Fruit fly (Drosophila melanogaster) whole organism, adult: Measurements from ENCODE around the gene Twdlalpha.

Experiments
- CG11617 ChIP-seq: fragments of 200-800 bp; sonication (Bioruptor generic); optimal IDR thresholded peaks from 2 replicates; lab custom pipeline; 2017; ENCODE audit warnings: mild to moderate bottlenecking, missing biosample characterization, missing genetic modification reagents, missing genetic modification characterization
- CG12768 ChIP-seq: fragments of 200-800 bp; sonication (Bioruptor generic); optimal IDR thresholded peaks from 2 replicates; lab custom pipeline; 2017; ENCODE audit warnings: missing biosample characterization, missing genetic modification characterization, mild to moderate bottlenecking, moderate library complexity, missing genetic modification reagents
- CG14711 ChIP-seq: fragments of 200-800 bp; sonication (Bioruptor generic); optimal IDR thresholded peaks from 2 replicates; lab custom pipeline; 2018; ENCODE audit warnings: missing biosample characterization, mild to moderate bottlenecking, missing genetic modification characterization, moderate library complexity
- CG1620 ChIP-seq: fragments of 200-800 bp; sonication (Bioruptor generic); optimal IDR thresholded peaks from 2 replicates; lab custom pipeline; 2016; ENCODE audit warnings: missing biosample characterization, missing genetic modification characterization
- CG33017 ChIP-seq: fragments of 200-800 bp; sonication (Bioruptor generic); optimal IDR thresholded peaks from 2 replicates; lab custom pipeline; 2018; ENCODE audit warnings: missing biosample characterization, mild to moderate bottlenecking, missing genetic modification characterization, moderate library complexity
- CG5204 ChIP-seq: fragments of 200-800 bp; sonication (Bioruptor generic); optimal IDR thresholded peaks from 2 replicates; lab custom pipeline; 2016; ENCODE audit warnings: missing biosample characterization, missing genetic modification characterization
- CG7045 ChIP-seq: fragments of 200-800 bp; sonication (Bioruptor generic); optimal IDR thresholded peaks from 2 replicates; lab custom pipeline; 2017; ENCODE audit warnings: missing biosample characterization, mild to moderate bottlenecking, missing genetic modification characterization
- CG7101 ChIP-seq: fragments of 200-800 bp; sonication (Bioruptor generic); optimal IDR thresholded peaks from 2 replicates; lab custom pipeline; 2018; ENCODE audit warnings: missing biosample characterization, mild to moderate bottlenecking, missing genetic modification characterization, moderate library complexity
- Clk ChIP-seq: fragments of 200-800 bp; sonication (Bioruptor generic); optimal IDR thresholded peaks from 2 replicates; lab custom pipeline; 2017; ENCODE audit warnings: missing biosample characterization, missing genetic modification characterization
- Crg-1 ChIP-seq: fragments of 200-800 bp; sonication (Bioruptor generic); optimal IDR thresholded peaks from 2 replicates; lab custom pipeline; 2016; ENCODE audit warnings: missing biosample characterization, missing genetic modification characterization
- Hr96 ChIP-seq: fragments of 200-800 bp; sonication (Bioruptor generic); optimal IDR thresholded peaks from 2 replicates; lab custom pipeline; 2016; ENCODE audit warnings: missing biosample characterization, missing genetic modification characterization
- Mnt ChIP-seq: fragments of 200-800 bp; sonication (Bioruptor generic); optimal IDR thresholded peaks from 2 replicates; lab custom pipeline; 2016; ENCODE audit warnings: missing biosample characterization, mild to moderate bottlenecking, missing genetic modification characterization
- bab1 ChIP-seq: fragments of 200-800 bp; sonication (Bioruptor generic); optimal IDR thresholded peaks from 3 replicates; lab custom pipeline; 2019; ENCODE audit warnings: missing biosample characterization, mild to moderate bottlenecking, missing genetic modification characterization, moderate library complexity
- cic ChIP-seq: fragments of 200-800 bp; sonication (Bioruptor generic); optimal IDR thresholded peaks from 2 replicates; lab custom pipeline; 2017; ENCODE audit warnings: missing biosample characterization, mild to moderate bottlenecking, missing genetic modification characterization, moderate library complexity
- cnc ChIP-seq, 2 experiments: fragments of >200 bp; optimal IDR thresholded peaks; 2 replicates each; lab custom pipeline; 2017
- kay ChIP-seq: fragments of 200-800 bp; sonication (Bioruptor generic); peaks from one replicate; lab custom pipeline; 2016; ENCODE audit warnings: missing biosample characterization, missing genetic modification characterization, borderline replicate concordance
- ovo ChIP-seq: fragments of 200-800 bp; sonication (Bioruptor generic); optimal IDR thresholded peaks from 2 replicates; lab custom pipeline; 2016; ENCODE audit warnings: missing biosample characterization, missing genetic modification characterization
- pad ChIP-seq: fragments of 200-800 bp; sonication (Bioruptor generic); optimal IDR thresholded peaks from 3 replicates; lab custom pipeline; 2017; ENCODE audit warnings: missing biosample characterization, missing genetic modification characterization, mild to moderate bottlenecking, moderate library complexity, missing genetic modification reagents
- tj ChIP-seq: fragments of 200-800 bp; sonication (Bioruptor generic); optimal IDR thresholded peaks from 3 replicates; lab custom pipeline; 2017; ENCODE audit warnings: missing biosample characterization, mild to moderate bottlenecking, missing genetic modification characterization, moderate library complexity
- toe ChIP-seq: fragments of 200-800 bp; sonication (Bioruptor generic); optimal IDR thresholded peaks from 2 replicates; lab custom pipeline; 2016; ENCODE audit warnings: missing biosample characterization, missing genetic modification characterization

Twdlalpha gene

DNA sequence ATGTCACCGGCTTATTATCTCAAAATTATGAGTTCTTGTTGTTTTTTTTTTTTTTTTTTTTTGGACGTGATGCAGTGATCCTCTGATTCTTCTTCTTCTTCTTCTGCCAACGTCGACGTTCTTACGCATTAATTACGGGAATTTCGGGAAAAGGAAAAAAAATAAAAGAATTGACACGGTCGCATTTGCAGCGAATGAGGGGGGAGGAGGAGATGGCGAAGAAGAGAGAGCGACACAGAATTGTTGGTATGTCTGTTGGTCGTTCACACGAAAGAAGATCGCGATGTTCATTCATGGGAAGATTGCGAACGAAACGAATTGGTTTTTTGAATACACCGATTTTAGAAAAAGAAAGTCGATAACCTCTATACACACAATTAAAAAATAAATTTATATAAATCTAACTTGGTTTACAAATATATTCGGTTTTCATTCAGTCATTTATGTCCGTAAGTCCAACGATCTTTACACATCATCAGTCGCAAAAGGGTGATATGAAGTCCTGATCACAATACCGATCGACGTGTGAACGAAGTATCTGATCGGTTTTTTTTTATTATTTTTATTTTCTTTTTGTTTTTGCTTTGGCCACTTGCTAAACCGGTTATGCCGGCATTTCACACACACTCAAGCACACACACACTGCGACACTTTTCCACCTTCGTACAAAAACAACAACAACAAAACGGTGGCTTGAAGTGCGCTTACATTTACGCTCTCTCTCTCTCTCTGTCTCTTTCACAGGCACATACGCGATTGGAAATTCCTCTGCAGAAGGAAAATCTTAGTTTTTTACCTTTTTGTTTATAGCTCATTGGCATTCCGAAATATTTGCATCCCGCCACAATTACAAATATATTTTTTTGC, 8.3 kb downstream of the Twdlalpha start:
- TF ChIP-seq CG5204 (GFP tag; lab: Kevin White, UChicago) (peak; percentile 40), CG11617 (GFP tag; lab: Kevin White, UChicago) (peak; percentile 63), toe (GFP tag; lab: Kevin White, UChicago) (no peak), CG1620 (GFP tag; lab: Kevin White, UChicago) (peak; percentile 22), CG7101 (peak; percentile 76), CG12768 (no peak), bab1 (GFP tag; lab: Kevin White, UChicago) (peak; percentile 89), Hr96 (GFP tag; lab: Kevin White, UChicago) (peak; percentile 41), Mnt (peak; percentile 12), CG33017 (tag; lab: Kevin White, UChicago) (peak; percentile 51), CG14711 (tag; lab: Kevin White, UChicago) (peak; percentile 56), tj (peak; percentile 46), pad (GFP tag; lab: Kevin White, UChicago) (peak; percentile 57), cic (GFP tag; lab: Kevin White, UChicago) (no peak), Clk (no peak), CG7045 (GFP tag; lab: Kevin White, UChicago) (peak; percentile 49), kay (peak; percentile 79)

DNA sequence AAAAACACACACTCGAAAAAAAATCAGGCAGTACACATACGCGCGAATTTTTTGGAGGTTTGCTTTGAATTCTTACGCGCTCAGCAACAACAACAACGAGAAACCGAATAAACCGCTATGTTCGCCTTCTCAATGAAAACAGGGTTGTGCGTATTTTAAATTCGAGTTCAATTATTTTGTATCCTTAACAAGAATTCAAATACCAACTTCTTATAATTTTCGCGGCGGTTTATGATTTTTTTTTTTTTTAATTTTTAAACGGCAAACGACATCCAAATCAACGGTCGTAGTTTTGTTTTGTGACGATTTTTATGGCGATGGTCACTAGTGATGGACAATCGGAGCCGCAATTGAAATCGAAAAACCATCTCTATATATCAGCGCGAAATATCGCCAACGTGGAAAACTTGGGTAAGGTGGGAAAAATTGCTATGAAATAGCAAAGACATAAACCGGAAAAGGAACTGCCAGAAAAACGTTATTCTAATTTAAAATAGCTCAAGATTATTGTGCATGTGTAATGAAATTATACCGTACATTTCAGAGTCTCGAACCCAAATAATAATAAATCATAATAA, 9.0 kb downstream of the Twdlalpha start, which contains the start of gene goe:
TSS of gene goe (minus strand) at position 332 of the 578 bp plus-strand sequence.
- TF ChIP-seq cic (GFP tag; lab: Kevin White, UChicago) (peak; percentile 22), cnc (optimal IDR thresholded peaks at IDR 0.05; lab: Kevin White, UChicago) (no peak), CG33017 (tag; lab: Kevin White, UChicago) (peak; percentile 7), Clk (no peak), CG12768 (no peak), CG11617 (GFP tag; lab: Kevin White, UChicago) (peak; percentile 75), CG7101 (peak; percentile 87), CG7045 (GFP tag; lab: Kevin White, UChicago) (no peak), pad (GFP tag; lab: Kevin White, UChicago) (peak; percentile 56), tj (peak; percentile 46), kay (peak; percentile 66), Hr96 (GFP tag; lab: Kevin White, UChicago) (peak; percentile 92), Mnt (peak; percentile 74), CG14711 (tag; lab: Kevin White, UChicago) (peak; percentile 78), bab1 (GFP tag; lab: Kevin White, UChicago) (peak; percentile 84), ovo (GFP tag; lab: Kevin White, UChicago) (peak; percentile 94), CG1620 (GFP tag; lab: Kevin White, UChicago) (peak; percentile 90), toe (GFP tag; lab: Kevin White, UChicago) (peak; percentile 67), CG5204 (GFP tag; lab: Kevin White, UChicago) (peak; percentile 72), Crg-1 (GFP tag; lab: Kevin White, UChicago) (peak; percentile 70)

DNA sequence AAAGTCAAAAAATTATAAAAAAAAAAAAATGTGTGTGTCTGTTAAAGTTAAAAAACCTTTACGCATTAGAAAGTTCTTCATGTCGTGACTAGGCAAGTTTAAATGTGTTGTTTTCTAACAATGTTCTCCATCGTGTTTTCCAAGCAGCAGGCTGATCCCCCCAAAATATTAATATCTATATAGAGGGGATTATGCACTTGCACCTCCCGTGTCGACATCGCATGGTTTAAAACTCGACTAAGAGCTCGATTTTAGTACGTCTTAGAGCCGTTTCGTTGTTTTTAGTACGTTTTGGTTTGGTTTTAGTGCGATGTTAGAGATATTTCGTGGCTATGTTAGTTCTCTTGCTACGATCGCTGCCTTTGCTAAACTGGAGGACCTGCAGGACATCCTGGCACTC, 10.4 kb downstream of the Twdlalpha start:
- TF ChIP-seq Hr96 (GFP tag; lab: Kevin White, UChicago): no peak
- no peak for TF ChIP-seq Crg-1 (GFP tag; lab: Kevin White, UChicago)
- no peak for TF ChIP-seq CG12768
- TF ChIP-seq toe (GFP tag; lab: Kevin White, UChicago): no peak
- no peak for TF ChIP-seq pad (GFP tag; lab: Kevin White, UChicago)
- no peak for TF ChIP-seq CG11617 (GFP tag; lab: Kevin White, UChicago)
- TF ChIP-seq tj: no peak
- TF ChIP-seq ovo (GFP tag; lab: Kevin White, UChicago): no peak
- TF ChIP-seq Mnt: no peak
- no peak for TF ChIP-seq cic (GFP tag; lab: Kevin White, UChicago)
- TF ChIP-seq CG1620 (GFP tag; lab: Kevin White, UChicago): no peak
- no peak for TF ChIP-seq CG5204 (GFP tag; lab: Kevin White, UChicago)
- no peak for TF ChIP-seq CG33017 (tag; lab: Kevin White, UChicago)
- TF ChIP-seq kay: no peak
- no peak for TF ChIP-seq Clk
- no peak for TF ChIP-seq CG14711 (tag; lab: Kevin White, UChicago)
- TF ChIP-seq bab1 (GFP tag; lab: Kevin White, UChicago): no peak

DNA sequence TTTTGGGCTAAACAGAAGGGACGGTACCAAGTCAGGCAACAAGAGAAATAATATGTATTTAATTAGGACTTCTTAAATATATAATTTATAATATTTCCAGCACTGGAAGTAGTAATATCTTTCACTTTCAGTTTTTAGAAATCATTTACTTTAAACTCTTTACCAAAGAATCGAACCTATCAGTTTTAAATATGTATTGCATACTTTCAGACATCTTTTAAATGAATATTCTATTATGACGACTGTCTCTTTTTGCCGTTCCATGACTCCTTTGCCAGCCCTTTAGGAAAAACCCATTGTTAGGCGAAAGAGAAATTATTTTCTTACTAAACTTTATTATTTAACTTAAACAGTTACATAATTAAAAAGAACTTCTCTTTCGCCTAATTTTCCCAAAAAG, 15.0 kb downstream of the Twdlalpha start:
- TF ChIP-seq cic (GFP tag; lab: Kevin White, UChicago) (no peak), Clk (no peak), CG12768 (no peak), CG33017 (tag; lab: Kevin White, UChicago) (no peak)

DNA sequence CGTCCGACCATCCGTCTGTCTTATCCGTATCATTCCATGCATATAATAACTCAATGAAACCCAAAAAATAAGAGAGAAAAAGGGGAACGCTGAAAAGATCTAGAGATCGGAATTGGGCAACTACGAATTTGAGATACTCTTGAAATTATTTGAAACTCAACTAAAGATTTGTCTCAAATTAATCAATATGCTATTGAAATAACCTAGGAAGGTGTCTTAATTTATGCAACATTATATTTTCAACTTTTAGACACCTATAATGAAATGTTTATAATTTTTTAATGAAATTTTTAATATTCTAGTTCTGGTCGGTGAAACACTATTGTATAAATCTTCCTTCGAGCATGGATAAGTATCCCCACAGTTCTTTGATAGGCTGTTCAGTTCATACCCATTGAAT, 17.9 kb downstream of the Twdlalpha start:
- TF ChIP-seq ovo (GFP tag; lab: Kevin White, UChicago) (no peak), cnc (optimal IDR thresholded peaks at IDR 0.05; lab: Kevin White, UChicago) (no peak), CG7101 (no peak), Clk (no peak), CG12768 (no peak), tj (no peak), CG14711 (tag; lab: Kevin White, UChicago) (no peak), toe (GFP tag; lab: Kevin White, UChicago) (no peak), bab1 (GFP tag; lab: Kevin White, UChicago) (no peak), CG1620 (GFP tag; lab: Kevin White, UChicago) (no peak), CG33017 (tag; lab: Kevin White, UChicago) (no peak), pad (GFP tag; lab: Kevin White, UChicago) (no peak), Hr96 (GFP tag; lab: Kevin White, UChicago) (no peak)
